Fruit fly (Drosophila melanogaster): ENCODE data around the gene Obp19c.

dm6 chrX:20436866-20437265 lies 18.1 kb upstream of the Obp19c start:
- TF ChIP-seq CTCF (optimal IDR thresholded peaks at IDR 0.05) (no peak), CG8478 (optimal IDR thresholded peaks at IDR 0.05) (no peak)

Measured in S2 (cell line).